Fruit fly (Drosophila melanogaster): Measurements from ENCODE around the gene PolD2.

Gene PolD2

dm6 chr3L:1774713-1775648 lies at the start of gene PolD2, which contains the start of gene CG13933:
Gene PolD2 (plus strand): TSS chr3L:1775633.
Gene CG13933 (minus strand): TSS chr3L:1775147.
- peak; percentile 94 for TF ChIP-seq CG17801 (GFP tag; optimal IDR thresholded peaks at IDR 0.05; ENCODE audit: partially characterized antibody)

dm6 chr3L:1726747-1727146 lies 48.7 kb upstream of the PolD2 start:
- no peak for TF ChIP-seq CG17801 (GFP tag; optimal IDR thresholded peaks at IDR 0.05; ENCODE audit: partially characterized antibody)

dm6 chr3L:1727431-1727830 lies 48.0 kb upstream of the PolD2 start:
- no peak for TF ChIP-seq CG17801 (GFP tag; optimal IDR thresholded peaks at IDR 0.05; ENCODE audit: partially characterized antibody)

dm6 chr3L:1729380-1730159 lies 45.9 kb upstream of the PolD2 start:
- TF ChIP-seq CG17801 (GFP tag; optimal IDR thresholded peaks at IDR 0.05; ENCODE audit: partially characterized antibody): no peak

- no peak for TF ChIP-seq CG17801 (GFP tag; optimal IDR thresholded peaks at IDR 0.05; ENCODE audit: partially characterized antibody)
Observed at dm6 chr3L:1730160-1730595, 45.3 kb upstream of the PolD2 start.

dm6 chr3L:1730873-1731272 lies 44.6 kb upstream of the PolD2 start, which contains the start of gene drpr:
Gene drpr (minus strand): TSS chr3L:1731107.
- TF ChIP-seq CG17801 (GFP tag; optimal IDR thresholded peaks at IDR 0.05; ENCODE audit: partially characterized antibody): peak; percentile 45

dm6 chr3L:1735603-1736002 lies 39.8 kb upstream of the PolD2 start, which contains the start of gene Oseg4:
Gene Oseg4 (minus strand): TSS chr3L:1735767.
- no peak for TF ChIP-seq CG17801 (GFP tag; optimal IDR thresholded peaks at IDR 0.05; ENCODE audit: partially characterized antibody)

- TF ChIP-seq CG17801 (GFP tag; optimal IDR thresholded peaks at IDR 0.05; ENCODE audit: partially characterized antibody): no peak
Observed at dm6 chr3L:1737898-1738322, 37.5 kb upstream of the PolD2 start, which contains the start of gene PIG-Wb. Gene PIG-Wb (minus strand): TSS chr3L:1738106.

dm6 chr3L:1738375-1739328 lies 36.8 kb upstream of the PolD2 start, which contains the start of gene Gk2:
Gene Gk2 (plus strand): TSS chr3L:1738407.
- TF ChIP-seq CG17801 (GFP tag; optimal IDR thresholded peaks at IDR 0.05; ENCODE audit: partially characterized antibody): no peak

dm6 chr3L:1739522-1740128 lies 35.8 kb upstream of the PolD2 start:
- peak; percentile 3 for TF ChIP-seq CG17801 (GFP tag; optimal IDR thresholded peaks at IDR 0.05; ENCODE audit: partially characterized antibody)

- TF ChIP-seq CG17801 (GFP tag; optimal IDR thresholded peaks at IDR 0.05; ENCODE audit: partially characterized antibody): no peak
Observed at dm6 chr3L:1740129-1740975, 35.1 kb upstream of the PolD2 start.

dm6 chr3L:1741107-1741506 lies 34.3 kb upstream of the PolD2 start:
- TF ChIP-seq CG17801 (GFP tag; optimal IDR thresholded peaks at IDR 0.05; ENCODE audit: partially characterized antibody): no peak
